Worm (Caenorhabditis elegans) whole organism, L3 larva: ENCODE results near the gene C09E7.11.

ENCODE experiments used
- ZK546.5 ChIP-seq: sonication (generic microtip); optimal IDR thresholded peaks from 2 replicates; lab custom pipeline; 2017; ENCODE audit warnings: missing biosample characterization, missing genetic modification characterization
- ama-1 ChIP-seq: fragments of 150-350 bp; optimal IDR thresholded peaks from 2 replicates; lab custom pipeline; 2018
- ceh-16 ChIP-seq: sonication (generic microtip); optimal IDR thresholded peaks from 2 replicates; lab custom pipeline; 2017; ENCODE audit warnings: missing biosample characterization, missing genetic modification characterization
- egl-27 ChIP-seq: sonication (generic microtip); optimal IDR thresholded peaks from 4 replicates; lab custom pipeline; 2017; ENCODE audit warnings: missing biosample characterization, missing genetic modification reagents, missing genetic modification characterization
- elt-2 ChIP-seq: sonication (generic microtip); optimal IDR thresholded peaks from 2 replicates; lab custom pipeline; 2016; ENCODE audit warnings: missing genetic modification reagents, mild to moderate bottlenecking, missing genetic modification characterization, missing compliant biosample characterization
- elt-3 ChIP-seq, 3 experiments: fragments of 150-350 bp in 1 of 3; sonication (generic microtip) in 2 of 3; optimal IDR thresholded peaks; 2 replicates in 2 of 3; 4 replicates in 1 of 3; lab custom pipeline; 2014 to 2017; ENCODE audit warnings: missing biosample characterization in 3 of 3, missing genetic modification characterization in 3 of 3
- hmg-11 ChIP-seq: sonication (generic microtip); optimal IDR thresholded peaks from 2 replicates; lab custom pipeline; 2016; ENCODE audit warnings: missing genetic modification characterization, missing compliant biosample characterization
- jun-1 ChIP-seq: fragments of 150-350 bp; optimal IDR thresholded peaks from 2 replicates; lab custom pipeline; 2014; ENCODE audit warnings: missing biosample characterization, missing genetic modification reagents, missing genetic modification characterization
- mdl-1 ChIP-seq: fragments of 150-350 bp; optimal IDR thresholded peaks from 2 replicates; lab custom pipeline; 2014; ENCODE audit warnings: missing biosample characterization, missing genetic modification characterization
- nhr-11 ChIP-seq: fragments of 150-350 bp; optimal IDR thresholded peaks from 2 replicates; lab custom pipeline; 2014; ENCODE audit warnings: missing biosample characterization, missing genetic modification characterization
- nhr-28 ChIP-seq: fragments of 150-350 bp; optimal IDR thresholded peaks from 2 replicates; lab custom pipeline; 2014; ENCODE audit warnings: missing biosample characterization, missing genetic modification characterization
- pha-4 ChIP-seq: fragments of 150-350 bp; optimal IDR thresholded peaks from 2 replicates; lab custom pipeline; 2014; ENCODE audit warnings: missing biosample characterization, missing genetic modification reagents, missing genetic modification characterization
- unc-39 ChIP-seq: sonication (generic microtip); optimal IDR thresholded peaks from 4 replicates; lab custom pipeline; 2017; ENCODE audit warnings: missing biosample characterization, missing genetic modification characterization
- unc-62 ChIP-seq: fragments of 150-350 bp; sonication (generic microtip); optimal IDR thresholded peaks from 4 replicates; lab custom pipeline; 2014; ENCODE audit warnings: missing biosample characterization, missing genetic modification reagents, missing genetic modification characterization

DNA sequence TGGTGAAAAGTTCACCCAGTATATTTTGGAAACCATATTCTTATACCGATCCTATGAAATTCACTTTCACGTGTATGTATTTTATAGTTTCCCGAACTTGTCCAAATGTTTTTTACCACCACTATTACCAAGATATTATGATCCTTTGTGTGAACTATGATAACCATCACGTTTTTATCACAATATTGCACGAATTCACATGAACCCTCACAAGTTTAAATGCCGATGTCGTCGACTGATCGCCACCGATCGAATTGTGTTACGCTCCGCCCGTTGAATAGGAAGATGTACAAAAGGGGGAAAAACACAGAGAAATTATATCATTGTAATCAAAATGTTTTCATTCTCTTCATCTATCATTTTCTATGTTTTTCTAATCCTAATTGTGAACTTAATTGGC, 22.9 kb upstream of the C09E7.11 start:
- TF ChIP-seq egl-27 (tag; lab: Kevin White, UChicago) (no peak), nhr-11 (no peak), nhr-28 (no peak), hmg-11 (tag; lab: Kevin White, UChicago) (no peak), ama-1 (no peak), unc-62 (GFP tag; lab: Kevin White, UChicago) (no peak), jun-1 (tag; lab: Kevin White, UChicago) (no peak), mdl-1 (tag; lab: Kevin White, UChicago) (no peak), pha-4 (tag; lab: Kevin White, UChicago) (no peak), unc-39 (tag; lab: Kevin White, UChicago) (no peak), elt-3 (tag; optimal IDR thresholded peaks at IDR 0.05; lab: Kevin White, UChicago) (no peak), ceh-16 (tag; lab: Kevin White, UChicago) (no peak), elt-2 (no peak), ZK546.5 (no peak)
